Fruit fly (Drosophila melanogaster) whole organism, embryonic: Measurements from ENCODE around the gene Gr61a.

Experiments used
- CG12391 ChIP-seq: fragments of 200-800 bp; sonication (Bioruptor generic); optimal IDR thresholded peaks from 3 replicates; lab custom pipeline; 2018; ENCODE audit warnings: missing biosample characterization, mild to moderate bottlenecking, missing genetic modification characterization, moderate library complexity
- Hmx ChIP-seq: fragments of 200-800 bp; sonication (Bioruptor generic); optimal IDR thresholded peaks from 2 replicates; lab custom pipeline; 2016; ENCODE audit warnings: missing biosample characterization, missing genetic modification characterization
- Meics ChIP-seq: fragments of 200-800 bp; sonication (Bioruptor generic); optimal IDR thresholded peaks from 2 replicates; lab custom pipeline; 2017; ENCODE audit warnings: missing biosample characterization, mild to moderate bottlenecking, missing genetic modification characterization

DNA sequence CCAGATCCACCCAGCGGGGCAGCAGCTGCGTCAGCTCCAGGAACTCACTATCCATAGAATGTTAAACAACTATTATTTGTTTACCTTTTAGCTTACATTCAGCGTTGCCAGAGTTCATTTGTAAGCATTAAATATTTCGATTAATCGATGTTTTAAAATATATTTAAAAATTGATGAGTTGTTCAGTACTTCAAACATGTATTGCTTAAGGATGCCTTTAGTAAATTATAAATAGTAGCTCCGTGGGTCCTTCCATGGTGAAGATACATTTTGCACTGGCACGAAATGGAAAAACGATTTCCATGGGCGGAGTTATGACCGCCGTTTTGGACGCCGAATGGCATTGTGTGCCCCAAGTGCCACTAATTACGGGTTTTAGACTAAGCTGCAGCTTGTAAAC is at the start of gene Gr61a, which contains the start of gene JMJD5:
- TF ChIP-seq Meics (no peak), Hmx (GFP tag; lab: Kevin White, UChicago) (no peak), CG12391 (tag; lab: Kevin White, UChicago) (no peak)
